Fruit fly (Drosophila melanogaster) whole organism, pupa: ENCODE results near the gene CG34348.
A peak's percentile ranks its signal among the peaks of the same experiment; 100 is the strongest.

Experiments
- CG10348 ChIP-seq: fragments of 200-800 bp; sonication (Bioruptor generic); IDR thresholded peaks from 2 replicates; pipeline ENCODE4 v1.3.6; 2022; ENCODE audit warnings: missing biosample characterization, missing genetic modification characterization
- CG12605 ChIP-seq: fragments of 200-800 bp; sonication (Bioruptor generic); IDR thresholded peaks from 2 replicates; pipeline ENCODE4 v1.3.6; 2022; ENCODE audit warnings: missing biosample characterization, missing genetic modification characterization
- CG13204 ChIP-seq: fragments of 200-800 bp; sonication (Bioruptor generic); optimal IDR thresholded peaks from 2 replicates; lab custom pipeline; 2018; ENCODE audit warnings: missing biosample characterization, mild to moderate bottlenecking, missing genetic modification characterization, moderate library complexity
- CG14655 ChIP-seq: fragments of 200-800 bp; sonication (Bioruptor generic); optimal IDR thresholded peaks from 3 replicates; lab custom pipeline; 2017; ENCODE audit warnings: mild to moderate bottlenecking, missing biosample characterization, missing genetic modification reagents, missing genetic modification characterization
- CG15710 ChIP-seq: fragments of 200-800 bp; sonication (Bioruptor generic); optimal IDR thresholded peaks from 2 replicates; lab custom pipeline; 2018; ENCODE audit warnings: missing biosample characterization, mild to moderate bottlenecking, missing genetic modification characterization, moderate library complexity
- CG17806 ChIP-seq: fragments of 200-800 bp; sonication (Bioruptor generic); optimal IDR thresholded peaks from 2 replicates; lab custom pipeline; 2018; ENCODE audit warnings: missing biosample characterization, mild to moderate bottlenecking, missing genetic modification characterization, moderate library complexity
- CG32121 ChIP-seq: fragments of 200-800 bp; sonication (Bioruptor generic); IDR thresholded peaks from 2 replicates; pipeline ENCODE4 v1.3.6; 2022; ENCODE audit warnings: missing biosample characterization, missing genetic modification characterization
- CG34367 ChIP-seq: fragments of 200-800 bp; sonication (Bioruptor generic); optimal IDR thresholded peaks from 2 replicates; lab custom pipeline; 2018; ENCODE audit warnings: missing biosample characterization, mild to moderate bottlenecking, missing genetic modification characterization
- CG4496 ChIP-seq: fragments of 200-800 bp; sonication (Bioruptor generic); IDR thresholded peaks from 3 replicates; pipeline ENCODE4 v1.3.6; 2022; ENCODE audit warnings: missing biosample characterization, missing genetic modification characterization
- CG8159 ChIP-seq: fragments of 200-800 bp; sonication (Bioruptor generic); optimal IDR thresholded peaks from 3 replicates; lab custom pipeline; 2018; ENCODE audit warnings: missing biosample characterization, mild to moderate bottlenecking, missing genetic modification characterization, moderate library complexity
- CG8301 ChIP-seq: fragments of 200-800 bp; sonication (Bioruptor generic); optimal IDR thresholded peaks from 2 replicates; lab custom pipeline; 2018; ENCODE audit warnings: missing biosample characterization, mild to moderate bottlenecking, missing genetic modification characterization
- CG9948 ChIP-seq: fragments of 200-800 bp; sonication (Bioruptor generic); optimal IDR thresholded peaks from 2 replicates; lab custom pipeline; 2018; ENCODE audit warnings: missing biosample characterization, mild to moderate bottlenecking, missing genetic modification characterization, moderate library complexity
- D1 ChIP-seq: fragments of 200-800 bp; sonication (Bioruptor generic); optimal IDR thresholded peaks from 2 replicates; lab custom pipeline; 2018; ENCODE audit warnings: missing biosample characterization, mild to moderate bottlenecking, missing genetic modification characterization, moderate library complexity
- EcR ChIP-seq: fragments of 200-800 bp; sonication (Bioruptor generic); optimal IDR thresholded peaks from 3 replicates; lab custom pipeline; 2019; ENCODE audit warnings: missing biosample characterization, missing genetic modification characterization, mild to moderate bottlenecking, moderate library complexity, missing genetic modification reagents
- Ets98B ChIP-seq: fragments of 200-800 bp; sonication (Bioruptor generic); IDR thresholded peaks from 2 replicates; pipeline ENCODE4 v1.3.6; 2022; ENCODE audit warnings: missing biosample characterization, missing genetic modification characterization
- Pif1A ChIP-seq: fragments of 200-800 bp; sonication (Bioruptor generic); optimal IDR thresholded peaks from 3 replicates; lab custom pipeline; 2016; ENCODE audit warnings: missing biosample characterization, missing genetic modification characterization
- Pif1B ChIP-seq: fragments of 200-800 bp; sonication (Bioruptor generic); optimal IDR thresholded peaks from 3 replicates; lab custom pipeline; 2016; ENCODE audit warnings: missing biosample characterization, missing genetic modification characterization
- Snoo ChIP-seq: fragments of 200-800 bp; sonication (Bioruptor generic); optimal IDR thresholded peaks from 3 replicates; lab custom pipeline; 2017; ENCODE audit warnings: missing biosample characterization, mild to moderate bottlenecking, missing genetic modification characterization, inconsistent platforms
- fd96Ca ChIP-seq: fragments of 200-800 bp; sonication (Bioruptor generic); IDR thresholded peaks from 3 replicates; pipeline ENCODE4 v1.3.6; 2022; ENCODE audit warnings: missing biosample characterization, missing genetic modification characterization
- gl ChIP-seq: fragments of 200-800 bp; sonication (Bioruptor generic); optimal IDR thresholded peaks from 2 replicates; lab custom pipeline; 2018; ENCODE audit warnings: missing biosample characterization, mild to moderate bottlenecking, missing genetic modification characterization
- rn ChIP-seq: fragments of 200-800 bp; sonication (Bioruptor generic); IDR thresholded peaks from 2 replicates; pipeline ENCODE4 v1.3.6; 2022; ENCODE audit warnings: missing biosample characterization, missing genetic modification characterization

Gene CG34348

DNA sequence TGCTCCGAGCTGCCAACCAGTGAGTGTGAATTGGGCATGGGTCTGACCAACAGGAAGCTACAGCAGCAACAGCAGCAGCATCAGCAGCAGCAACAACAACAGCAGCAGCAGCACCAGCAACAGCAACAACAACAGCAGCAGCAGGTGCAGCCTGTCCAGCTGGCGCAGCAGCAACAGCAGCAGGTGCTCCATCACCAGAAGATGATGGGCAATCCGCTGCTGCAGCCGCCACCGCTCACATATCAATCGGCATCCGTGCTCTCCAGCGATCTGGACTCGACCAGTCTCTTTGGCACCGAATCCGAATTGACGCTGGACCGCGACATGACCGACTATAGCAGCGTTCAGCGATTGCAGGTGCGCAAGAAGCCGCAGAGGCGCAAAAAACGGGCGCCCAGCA lies 17.0 kb downstream of the CG34348 start:
- TF ChIP-seq CG13204 (no peak), Pif1A (GFP tag; lab: Kevin White, UChicago) (no peak), CG12605 (no peak)

DNA sequence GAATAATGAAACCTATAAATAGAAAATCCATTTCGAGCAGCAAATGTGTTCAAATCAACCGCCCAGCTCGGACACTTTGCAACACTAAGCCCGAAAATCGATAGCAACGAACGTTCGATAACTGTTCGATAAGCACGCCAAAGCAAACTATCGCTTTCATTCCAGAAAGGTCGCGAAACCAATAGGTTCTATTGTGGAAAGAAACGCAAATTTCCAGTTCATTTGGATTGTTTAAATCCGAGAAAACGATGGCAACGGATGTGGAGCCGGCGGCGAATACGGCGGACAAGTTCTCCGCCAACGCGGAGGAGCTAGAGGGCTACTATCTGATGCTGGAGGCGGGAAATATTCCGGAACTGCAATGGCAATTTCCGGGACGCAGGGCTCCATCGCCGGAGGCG lies 19.4 kb downstream of the CG34348 start, which contains the start of gene Pa1:
Gene Pa1, plus strand, starts transcription at position 156 of the 401 bp plus-strand sequence.
- TF ChIP-seq CG34367 (tag; lab: Kevin White, UChicago) (no peak), rn (no peak), Ets98B (GFP tag; lab: Robert Waterston, UW) (peak; percentile 11; the same call in 1 of the 2 replicates), CG4496 (no peak), EcR (GFP tag; lab: Kevin White, UChicago) (peak; percentile 35)

DNA sequence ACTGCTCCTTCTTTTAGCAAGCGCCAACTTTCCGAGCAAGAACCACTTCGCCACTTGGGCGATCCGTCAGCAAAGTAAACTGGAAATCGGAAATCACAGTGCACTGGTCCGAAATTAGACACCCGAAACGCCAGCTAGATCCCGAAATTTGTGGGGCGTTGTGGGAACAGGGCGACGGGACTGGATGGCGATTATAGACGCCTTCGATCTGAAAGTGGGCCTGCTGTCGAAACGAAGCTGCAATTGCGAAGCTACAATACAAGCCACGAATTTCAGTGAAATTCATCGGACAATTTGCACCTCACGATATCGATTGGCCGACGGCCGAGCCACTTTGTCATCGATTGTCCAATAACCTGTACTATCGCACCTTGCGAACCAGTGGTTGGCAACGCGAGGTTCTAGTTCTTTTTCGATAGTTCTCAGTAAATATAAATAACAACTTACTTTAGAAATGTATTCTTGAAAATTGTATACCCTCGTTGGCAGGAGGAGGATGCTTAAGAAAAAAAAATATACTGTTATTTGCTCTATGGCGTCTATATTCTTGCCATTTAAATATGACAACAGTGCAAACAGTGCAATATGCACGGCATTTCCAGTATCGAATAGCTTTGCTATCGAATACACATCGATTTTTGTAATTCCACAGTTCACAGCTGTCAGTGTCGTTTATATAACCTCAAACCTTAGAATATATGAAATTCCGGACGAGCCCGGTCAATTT lies 28.3 kb downstream of the CG34348 start, which contains the start of the genes hop and Tim8:
Gene hop, minus strand, starts transcription at position 316 of the 727 bp plus-strand sequence.
Gene Tim8, plus strand, starts transcription at position 663 of the 727 bp plus-strand sequence.
- no peak for TF ChIP-seq CG9948
- TF ChIP-seq CG15710 (tag; lab: Kevin White, UChicago) = no peak
- TF ChIP-seq rn = no peak
- no peak for TF ChIP-seq fd96Ca (GFP tag; lab: Robert Waterston, UW)
- no peak for TF ChIP-seq Snoo (tag; lab: Kevin White, UChicago)
- TF ChIP-seq, all 21 proteins: peak for 0

DNA sequence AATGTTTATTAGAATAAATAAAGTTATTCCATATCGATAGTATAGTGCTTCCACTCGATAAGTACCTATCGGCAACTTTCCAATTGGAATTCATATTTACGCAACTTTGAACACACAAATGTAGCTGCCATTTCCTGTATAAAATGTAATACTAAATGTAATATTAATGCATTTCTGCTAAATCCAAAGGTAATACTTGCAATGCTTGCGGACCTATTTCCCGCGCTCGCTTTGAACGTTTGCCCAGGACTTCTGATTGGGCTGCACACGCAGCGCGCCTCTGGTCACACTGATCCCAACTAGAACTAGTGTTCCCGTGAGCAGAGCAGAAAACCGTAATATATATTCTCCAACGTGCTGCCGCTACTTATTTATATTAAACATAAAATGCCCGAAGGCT lies 29.7 kb downstream of the CG34348 start, which contains the start of gene dlg1:
Gene dlg1, plus strand, starts transcription at position 292 of the 400 bp plus-strand sequence.
- TF ChIP-seq Pif1A (GFP tag; lab: Kevin White, UChicago) = no peak
- TF ChIP-seq Ets98B (GFP tag; lab: Robert Waterston, UW) = no peak
- no peak for TF ChIP-seq gl (tag; lab: Kevin White, UChicago)
- no peak for TF ChIP-seq CG34367 (tag; lab: Kevin White, UChicago)
- TF ChIP-seq CG8159 (tag; lab: Kevin White, UChicago) = no peak
- no peak for TF ChIP-seq CG15710 (tag; lab: Kevin White, UChicago)
- TF ChIP-seq CG4496 = no peak
- TF ChIP-seq CG14655 = no peak
- no peak for TF ChIP-seq CG17806 (tag; lab: Kevin White, UChicago)
- TF ChIP-seq CG9948 = no peak
- TF ChIP-seq CG32121 (GFP tag; lab: Robert Waterston, UW) = no peak
- no peak for TF ChIP-seq CG12605

DNA sequence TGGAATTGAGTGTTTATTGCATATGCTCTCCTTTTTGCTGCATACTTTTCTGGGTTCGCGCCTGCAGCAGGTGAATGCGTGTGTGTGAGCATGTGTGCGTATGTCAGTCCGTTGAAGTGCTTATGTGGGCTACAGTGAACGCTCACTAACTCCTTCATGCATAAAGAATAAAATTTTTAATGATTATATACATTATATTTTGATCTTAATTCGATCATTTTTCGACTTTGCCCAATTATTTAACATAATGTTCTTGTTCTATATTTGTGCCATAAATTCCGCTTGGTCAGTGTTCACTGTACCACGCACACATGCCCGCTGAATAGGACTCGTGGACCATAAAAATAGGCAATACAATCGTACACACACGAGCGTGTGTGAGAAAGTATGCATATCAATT lies 31.1 kb downstream of the CG34348 start:
- TF ChIP-seq Ets98B (GFP tag; lab: Robert Waterston, UW) = peak; percentile 59
- TF ChIP-seq Pif1B (GFP tag; lab: Kevin White, UChicago) = no peak
- no peak for TF ChIP-seq CG10348 (GFP tag; lab: Robert Waterston, UW)
- peak; percentile 26 for TF ChIP-seq CG15710 (tag; lab: Kevin White, UChicago)
- peak; percentile 46; the same call in 1 of the 2 replicates for TF ChIP-seq CG32121 (GFP tag; lab: Robert Waterston, UW)
- no peak for TF ChIP-seq EcR (GFP tag; lab: Kevin White, UChicago)
- no peak for TF ChIP-seq D1 (tag; lab: Kevin White, UChicago)
- no peak for TF ChIP-seq CG34367 (tag; lab: Kevin White, UChicago)
- TF ChIP-seq rn = no peak
- TF ChIP-seq CG4496 = peak; percentile 78
- no peak for TF ChIP-seq CG9948
- TF ChIP-seq CG8159 (tag; lab: Kevin White, UChicago) = peak; percentile 0
- TF ChIP-seq CG12605 = peak; percentile 53; the same call in 1 of the 2 replicates
- peak; percentile 33 for TF ChIP-seq Snoo (tag; lab: Kevin White, UChicago)
- TF ChIP-seq CG8301 = no peak
- no peak for TF ChIP-seq CG13204
- peak; percentile 51; the same call in 1 of the 3 replicates for TF ChIP-seq fd96Ca (GFP tag; lab: Robert Waterston, UW)
- no peak for TF ChIP-seq Pif1A (GFP tag; lab: Kevin White, UChicago)
- TF ChIP-seq gl (tag; lab: Kevin White, UChicago) = no peak
- no peak for TF ChIP-seq CG14655
- no peak for TF ChIP-seq CG17806 (tag; lab: Kevin White, UChicago)

DNA sequence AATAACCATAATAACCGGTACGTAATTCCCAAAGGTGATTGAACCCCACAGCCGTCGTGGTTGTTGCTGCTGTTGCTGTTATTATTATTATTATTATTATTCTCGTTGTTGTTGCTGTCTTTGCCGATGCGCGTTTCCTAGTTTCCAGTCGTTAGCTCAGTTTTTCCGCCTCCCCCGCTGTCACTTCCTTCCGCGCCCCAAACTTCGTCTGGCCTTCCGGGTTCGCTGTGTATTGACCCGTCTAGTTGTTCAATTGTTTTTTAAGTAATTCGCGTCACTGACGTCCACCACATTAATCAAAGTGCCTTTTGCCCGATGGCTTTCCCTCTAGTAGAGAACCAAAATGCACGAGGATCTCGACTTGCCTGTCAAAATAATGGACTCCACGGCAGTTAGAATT lies 31.9 kb downstream of the CG34348 start:
- TF ChIP-seq Ets98B (GFP tag; lab: Robert Waterston, UW) (no peak), D1 (tag; lab: Kevin White, UChicago) (no peak), CG34367 (tag; lab: Kevin White, UChicago) (no peak), Snoo (tag; lab: Kevin White, UChicago) (no peak), CG10348 (GFP tag; lab: Robert Waterston, UW) (no peak), CG12605 (no peak), rn (no peak), CG15710 (tag; lab: Kevin White, UChicago) (no peak), CG4496 (no peak), Pif1A (GFP tag; lab: Kevin White, UChicago) (no peak), CG17806 (tag; lab: Kevin White, UChicago) (no peak), CG13204 (no peak), CG14655 (no peak)
